Fruit fly (Drosophila melanogaster) S2 (cell line): Measurements from ENCODE around the gene CG32820.

ENCODE experiments used
- CG8478 ChIP-seq: fragments of >200 bp; optimal IDR thresholded peaks from 2 replicates; lab custom pipeline; 2018
- CTCF ChIP-seq, 2 experiments: fragments of >200 bp; optimal IDR thresholded peaks; 2 replicates each; lab custom pipeline; 2018

DNA sequence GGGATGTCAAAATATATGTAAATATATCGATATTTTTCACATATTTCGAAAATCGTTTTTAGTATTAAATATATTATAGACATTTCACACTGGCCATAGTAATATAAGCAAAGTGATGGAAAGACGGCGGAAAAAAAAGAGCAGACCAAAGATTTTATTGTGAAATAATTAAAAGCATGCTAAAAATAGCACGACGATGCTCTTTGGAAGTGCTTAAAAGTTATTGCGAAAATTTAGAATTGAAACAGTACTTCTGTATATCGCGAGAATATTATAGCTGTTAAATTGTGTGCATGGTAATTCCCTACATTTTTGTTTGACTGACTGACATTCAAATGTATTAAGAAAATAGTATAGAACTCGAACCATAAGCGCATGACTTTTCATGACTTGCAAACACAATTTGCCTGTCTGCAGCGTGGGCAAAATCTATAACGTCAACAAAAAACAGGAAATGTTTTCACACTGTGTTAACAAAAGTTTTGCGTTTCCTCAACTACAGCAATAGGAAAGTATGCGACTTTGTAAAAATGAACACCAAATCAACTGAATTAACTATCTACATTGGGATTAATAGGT is 15.2 kb upstream of the CG32820 start:
- TF ChIP-seq CG8478 (no peak), CTCF (optimal IDR thresholded peaks at IDR 0.05; lab: Kevin White, UChicago) (no peak)
